Fruit fly (Drosophila melanogaster): ENCODE measurements around the gene yip2.

DNA sequence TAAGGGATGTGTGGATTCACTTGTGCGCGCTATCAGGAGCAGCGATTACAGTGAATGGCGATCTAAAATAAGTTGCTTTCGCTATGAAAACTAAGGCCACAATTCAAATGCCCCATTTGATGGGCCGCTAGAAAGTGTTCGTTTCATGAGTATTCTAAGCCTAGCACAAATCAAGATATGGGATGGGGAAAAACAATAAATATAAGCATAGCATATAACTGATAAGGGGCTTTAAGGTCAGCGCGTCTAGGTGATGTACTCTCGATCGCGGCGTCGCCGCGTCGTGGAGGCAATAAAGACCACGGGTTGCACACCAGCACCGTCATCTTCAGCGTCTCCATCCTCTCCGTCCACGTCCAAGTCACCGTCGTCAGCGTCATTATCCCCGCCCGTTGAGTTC, 45.7 kb downstream of the yip2 start:
- TF ChIP-seq Dll (optimal IDR thresholded peaks at IDR 0.05) (no peak), usp (GFP tag; optimal IDR thresholded peaks at IDR 0.05) (no peak), CG8478 (optimal IDR thresholded peaks at IDR 0.05) (no peak), pan (optimal IDR thresholded peaks at IDR 0.05) (no peak)
